Fruit fly (Drosophila melanogaster) whole organism, embryonic: Measurements from ENCODE around the gene CG10996.

Experiments
- Aef1 ChIP-seq: fragments of 200-800 bp; sonication (Bioruptor generic); IDR thresholded peaks from 3 replicates; pipeline ENCODE4 v1.3.6; 2022; ENCODE audit warnings: missing biosample characterization, missing genetic modification characterization
- CG10147 ChIP-seq: fragments of 200-800 bp; sonication (Bioruptor generic); optimal IDR thresholded peaks from 2 replicates; lab custom pipeline; 2019; ENCODE audit warnings: missing biosample characterization, mild to moderate bottlenecking, missing genetic modification characterization, moderate library complexity
- CG11093 ChIP-seq: fragments of 200-800 bp; sonication (Bioruptor generic); IDR thresholded peaks from 3 replicates; pipeline ENCODE4 v1.3.6; 2022; ENCODE audit warnings: missing biosample characterization, missing genetic modification characterization
- CG11723 ChIP-seq: fragments of 200-800 bp; sonication (Bioruptor generic); optimal IDR thresholded peaks from 2 replicates; lab custom pipeline; 2017; ENCODE audit warnings: missing biosample characterization, mild to moderate bottlenecking, missing genetic modification characterization
- CG12155 ChIP-seq: fragments of 200-800 bp; sonication (Bioruptor generic); optimal IDR thresholded peaks from 3 replicates; lab custom pipeline; 2016; ENCODE audit warnings: missing biosample characterization, missing genetic modification characterization
- CG13123 ChIP-seq: fragments of 200-800 bp; sonication (Bioruptor generic); optimal IDR thresholded peaks from 2 replicates; lab custom pipeline; 2016; ENCODE audit warnings: missing biosample characterization, missing genetic modification characterization
- CG14014 ChIP-seq: fragments of 200-800 bp; sonication (Bioruptor generic); IDR thresholded peaks from 2 replicates; pipeline ENCODE4 v1.3.6; 2022; ENCODE audit warnings: missing biosample characterization, missing genetic modification characterization
- CG14710 ChIP-seq: fragments of 200-800 bp; sonication (Bioruptor generic); optimal IDR thresholded peaks from 3 replicates; lab custom pipeline; 2019; ENCODE audit warnings: missing biosample characterization, mild to moderate bottlenecking, missing genetic modification characterization, moderate library complexity
- CG14965 ChIP-seq: fragments of 200-800 bp; sonication (Bioruptor generic); optimal IDR thresholded peaks from 2 replicates; lab custom pipeline; 2016; ENCODE audit warnings: missing biosample characterization, missing genetic modification characterization, borderline replicate concordance
- CG15073 ChIP-seq: fragments of 200-800 bp; sonication (Bioruptor generic); optimal IDR thresholded peaks from 2 replicates; lab custom pipeline; 2016; ENCODE audit warnings: missing biosample characterization, missing genetic modification characterization
- CG1602 ChIP-seq: fragments of 200-800 bp; sonication (Bioruptor generic); optimal IDR thresholded peaks from 3 replicates; lab custom pipeline; 2016; ENCODE audit warnings: missing biosample characterization, missing genetic modification characterization
- CG1647 ChIP-seq: fragments of 200-800 bp; sonication (Bioruptor generic); optimal IDR thresholded peaks from 3 replicates; lab custom pipeline; 2016; ENCODE audit warnings: missing biosample characterization, missing genetic modification characterization
- CG17359 ChIP-seq: fragments of 200-800 bp; sonication (Bioruptor generic); optimal IDR thresholded peaks from 3 replicates; lab custom pipeline; 2018; ENCODE audit warnings: missing biosample characterization, mild to moderate bottlenecking, missing genetic modification characterization, moderate library complexity
- CG17568 ChIP-seq: fragments of 200-800 bp; sonication (Bioruptor generic); optimal IDR thresholded peaks from 2 replicates; lab custom pipeline; 2018; ENCODE audit warnings: missing biosample characterization, mild to moderate bottlenecking, missing genetic modification characterization, moderate library complexity
- CG17802 ChIP-seq: fragments of 200-800 bp; sonication (Bioruptor generic); optimal IDR thresholded peaks from 2 replicates; lab custom pipeline; 2018; ENCODE audit warnings: missing biosample characterization, mild to moderate bottlenecking, missing genetic modification characterization, moderate library complexity
- CG18764 ChIP-seq: fragments of 200-800 bp; sonication (Bioruptor generic); optimal IDR thresholded peaks from 3 replicates; lab custom pipeline; 2016; ENCODE audit warnings: missing biosample characterization, missing genetic modification characterization
- CG3847 ChIP-seq: fragments of 200-800 bp; sonication (Bioruptor generic); IDR thresholded peaks from 2 replicates; pipeline ENCODE4 v1.3.6; 2022; ENCODE audit warnings: missing biosample characterization, missing genetic modification characterization
- CG4282 ChIP-seq: fragments of 200-800 bp; sonication (Bioruptor generic); optimal IDR thresholded peaks from 2 replicates; lab custom pipeline; 2016; ENCODE audit warnings: missing biosample characterization, missing genetic modification characterization
- CG4730 ChIP-seq: fragments of 200-800 bp; sonication (Bioruptor generic); IDR thresholded peaks from 2 replicates; pipeline ENCODE4 v1.3.6; 2022; ENCODE audit warnings: missing biosample characterization, missing genetic modification characterization
- CG6683 ChIP-seq: fragments of 200-800 bp; sonication (Bioruptor generic); optimal IDR thresholded peaks from 2 replicates; lab custom pipeline; 2017; ENCODE audit warnings: missing biosample characterization, mild to moderate bottlenecking, missing genetic modification characterization, missing genetic modification reagents
- CG6854 ChIP-seq: fragments of 200-800 bp; sonication (Bioruptor generic); optimal IDR thresholded peaks from 3 replicates; lab custom pipeline; 2017; ENCODE audit warnings: missing biosample characterization, mild to moderate bottlenecking, missing genetic modification characterization
- CG7271 ChIP-seq: fragments of 200-800 bp; sonication (Bioruptor generic); optimal IDR thresholded peaks from 2 replicates; lab custom pipeline; 2018; ENCODE audit warnings: missing biosample characterization, mild to moderate bottlenecking, missing genetic modification characterization, moderate library complexity
- CG7372 ChIP-seq: fragments of 200-800 bp; sonication (Bioruptor generic); IDR thresholded peaks from 2 replicates; pipeline ENCODE4 v1.3.6; 2022; ENCODE audit warnings: missing biosample characterization, missing genetic modification characterization
- CG7839 ChIP-seq: fragments of 200-800 bp; sonication (Bioruptor generic); optimal IDR thresholded peaks from 3 replicates; lab custom pipeline; 2018; ENCODE audit warnings: missing biosample characterization, mild to moderate bottlenecking, missing genetic modification characterization, moderate library complexity
- D19B ChIP-seq: fragments of 200-800 bp; sonication (Bioruptor generic); optimal IDR thresholded peaks from 2 replicates; lab custom pipeline; 2017; ENCODE audit warnings: missing biosample characterization, mild to moderate bottlenecking, missing genetic modification characterization
- Dref ChIP-seq: fragments of 200-800 bp; sonication (Bioruptor generic); IDR thresholded peaks from 2 replicates; pipeline ENCODE4 v1.3.6; 2022; ENCODE audit warnings: missing biosample characterization, missing genetic modification characterization
- E2f1 ChIP-seq: fragments of 200-800 bp; sonication (Bioruptor generic); IDR thresholded peaks from 2 replicates; pipeline ENCODE4 v1.3.6; 2022; ENCODE audit warnings: missing biosample characterization, missing genetic modification characterization
- Ets65A ChIP-seq: fragments of 200-800 bp; sonication (Bioruptor generic); peaks from one replicate; lab custom pipeline; 2016; ENCODE audit warnings: missing biosample characterization, missing genetic modification characterization
- Gsc ChIP-seq: fragments of 200-800 bp; sonication (Bioruptor generic); IDR thresholded peaks from 2 replicates; pipeline ENCODE4 v1.3.6; 2022; ENCODE audit warnings: missing biosample characterization, missing genetic modification characterization
- Hmx ChIP-seq: fragments of 200-800 bp; sonication (Bioruptor generic); optimal IDR thresholded peaks from 2 replicates; lab custom pipeline; 2016; ENCODE audit warnings: missing biosample characterization, missing genetic modification characterization
- Max ChIP-seq: fragments of 200-800 bp; sonication (Bioruptor generic); optimal IDR thresholded peaks from 2 replicates; lab custom pipeline; 2016; ENCODE audit warnings: missing biosample characterization, mild to moderate bottlenecking, missing genetic modification characterization
- ac ChIP-seq: fragments of 200-800 bp; sonication (Bioruptor generic); optimal IDR thresholded peaks from 3 replicates; lab custom pipeline; 2017; ENCODE audit warnings: missing biosample characterization, mild to moderate bottlenecking, missing genetic modification characterization
- aop ChIP-seq: fragments of 200-800 bp; sonication (Bioruptor generic); IDR thresholded peaks from 2 replicates; pipeline ENCODE4 v1.3.6; 2022; ENCODE audit warnings: missing biosample characterization, missing genetic modification characterization
- ato ChIP-seq: fragments of 200-800 bp; sonication (Bioruptor generic); IDR thresholded peaks from 2 replicates; pipeline ENCODE4 v1.3.6; 2022; ENCODE audit warnings: missing biosample characterization, missing genetic modification characterization; ENCODE audit not compliant: partially characterized antibody
- cad ChIP-seq: fragments of >200 bp; optimal IDR thresholded peaks from 2 replicates; lab custom pipeline; 2017; ENCODE audit warnings: missing biosample characterization, missing genetic modification characterization
- chinmo ChIP-seq: fragments of 200-800 bp; sonication (Bioruptor generic); IDR thresholded peaks from 4 replicates; pipeline ENCODE4 v1.3.6; 2022; ENCODE audit warnings: missing biosample characterization, missing genetic modification characterization; ENCODE audit not compliant: partially characterized antibody
- crol ChIP-seq: fragments of 200-800 bp; sonication (Bioruptor generic); IDR thresholded peaks from 2 replicates; pipeline ENCODE4 v1.3.6; 2022; ENCODE audit warnings: missing biosample characterization, missing genetic modification characterization
- dpn ChIP-seq, 2 experiments: fragments of 200-800 bp; sonication (Bioruptor generic); optimal IDR thresholded peaks; 3 replicates each; lab custom pipeline; 2016; ENCODE audit warnings: missing biosample characterization in 2 of 2, missing genetic modification characterization in 2 of 2
- ewg ChIP-seq: fragments of 200-800 bp; sonication (Bioruptor generic); optimal IDR thresholded peaks from 3 replicates; lab custom pipeline; 2017; ENCODE audit warnings: mild to moderate bottlenecking, missing biosample characterization, missing genetic modification reagents, missing genetic modification characterization
- fd96Cb ChIP-seq: fragments of 200-800 bp; sonication (Bioruptor generic); optimal IDR thresholded peaks from 2 replicates; lab custom pipeline; 2018; ENCODE audit warnings: missing biosample characterization, mild to moderate bottlenecking, missing genetic modification characterization, moderate library complexity
- fu2 ChIP-seq: fragments of 200-800 bp; sonication (Bioruptor generic); optimal IDR thresholded peaks from 2 replicates; lab custom pipeline; 2016; ENCODE audit warnings: missing biosample characterization, missing genetic modification characterization
- ham ChIP-seq: fragments of 200-800 bp; sonication (Bioruptor generic); IDR thresholded peaks from 2 replicates; pipeline ENCODE4 v1.3.6; 2022; ENCODE audit warnings: missing biosample characterization, missing genetic modification characterization
- kay ChIP-seq: fragments of 200-800 bp; sonication (Bioruptor generic); optimal IDR thresholded peaks from 2 replicates; lab custom pipeline; 2016; ENCODE audit warnings: missing biosample characterization, missing genetic modification characterization
- lilli ChIP-seq: fragments of 200-800 bp; sonication (Bioruptor generic); optimal IDR thresholded peaks from 3 replicates; lab custom pipeline; 2016; ENCODE audit warnings: missing biosample characterization, missing genetic modification characterization
- nau ChIP-seq: fragments of 200-800 bp; sonication (Bioruptor generic); optimal IDR thresholded peaks from 3 replicates; lab custom pipeline; 2017; ENCODE audit warnings: missing biosample characterization, mild to moderate bottlenecking, missing genetic modification characterization, missing genetic modification reagents
- odd ChIP-seq: fragments of 200-800 bp; sonication (Bioruptor generic); optimal IDR thresholded peaks from 2 replicates; lab custom pipeline; 2017; ENCODE audit warnings: missing biosample characterization, mild to moderate bottlenecking, missing genetic modification characterization
- sens-2 ChIP-seq: fragments of 200-800 bp; sonication (Bioruptor generic); IDR thresholded peaks from 2 replicates; pipeline ENCODE4 v1.3.6; 2022; ENCODE audit warnings: missing biosample characterization, missing genetic modification characterization
- so ChIP-seq: fragments of 200-800 bp; sonication (Bioruptor generic); IDR thresholded peaks from 3 replicates; pipeline ENCODE4 v1.3.6; 2022; ENCODE audit warnings: missing biosample characterization, missing genetic modification characterization
- sug ChIP-seq: fragments of 200-800 bp; optimal IDR thresholded peaks from 2 replicates; lab custom pipeline; 2019; ENCODE audit warnings: missing biosample characterization, mild to moderate bottlenecking, missing genetic modification characterization, moderate library complexity
- tio ChIP-seq: fragments of 200-800 bp; sonication (Bioruptor generic); optimal IDR thresholded peaks from 2 replicates; lab custom pipeline; 2017; ENCODE audit warnings: missing biosample characterization, missing genetic modification characterization, inconsistent platforms
- zfh2 ChIP-seq: fragments of 200-800 bp; sonication (Bioruptor generic); optimal IDR thresholded peaks from 2 replicates; lab custom pipeline; 2016; ENCODE audit warnings: missing biosample characterization, missing genetic modification characterization

CG10996 gene

DNA sequence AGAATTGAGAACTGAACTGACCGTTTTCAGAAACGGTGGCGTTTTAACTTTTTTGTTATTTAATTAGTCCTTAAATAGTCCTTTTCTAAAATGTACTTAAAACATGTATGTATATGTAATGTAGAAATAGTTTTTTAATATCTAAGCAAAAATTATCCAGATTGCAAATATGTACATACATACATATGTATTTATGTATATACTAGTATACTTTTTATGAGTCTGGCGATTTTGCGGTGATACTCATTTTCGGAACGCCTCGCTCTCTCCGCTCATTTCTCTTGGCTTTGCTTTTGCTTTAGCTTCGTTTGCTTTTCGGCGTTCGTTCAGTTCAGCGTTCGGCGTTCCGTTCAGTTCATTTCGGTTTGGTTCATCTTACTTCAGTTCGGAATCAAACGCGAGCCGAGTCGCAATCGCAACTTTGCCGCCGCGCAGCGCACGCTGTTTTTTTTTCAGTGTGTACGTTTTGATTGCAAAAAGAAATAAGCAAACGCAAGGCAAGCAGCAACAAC lies 35.0 kb downstream of the CG10996 start, which contains the start of gene rdgB (continued):
- TF ChIP-seq dpn (GFP tag; optimal IDR thresholded peaks at IDR 0.05; lab: Kevin White, UChicago) (peak; percentile 32 to 75), sens-2 (GFP tag; lab: Robert Waterston, UW) (no peak), CG13123 (peak; percentile 40), chinmo (GFP tag; lab: Robert Waterston, UW) (peak; percentile 79; the same call in 3 of the 4 replicates), ham (GFP tag; lab: Robert Waterston, UW) (no peak), nau (GFP tag; lab: Kevin White, UChicago) (peak; percentile 70), CG14014 (peak; percentile 52), CG7839 (tag; lab: Kevin White, UChicago) (peak; percentile 90), Dref (no peak), Aef1 (GFP tag; lab: Robert Waterston, UW) (peak; percentile 67), CG7271 (tag; lab: Kevin White, UChicago) (no peak), CG17802 (tag; lab: Kevin White, UChicago) (no peak), CG12155 (peak; percentile 59), ac (GFP tag; lab: Kevin White, UChicago) (no peak), CG6683 (GFP tag; lab: Kevin White, UChicago) (peak; percentile 31), kay (GFP tag; lab: Kevin White, UChicago) (no peak), Hmx (GFP tag; lab: Kevin White, UChicago) (peak; percentile 44), aop (no peak), tio (peak; percentile 67), fu2 (GFP tag; lab: Kevin White, UChicago) (no peak), lilli (GFP tag; lab: Kevin White, UChicago) (peak; percentile 67), CG1647 (no peak), E2f1 (GFP tag; lab: Robert Waterston, UW) (peak; percentile 76), CG17568 (peak; percentile 10), CG15073 (no peak), D19B (GFP tag; lab: Kevin White, UChicago) (peak; percentile 57), cad (no peak), CG1602 (GFP tag; lab: Kevin White, UChicago) (peak; percentile 75), zfh2 (GFP tag; lab: Kevin White, UChicago) (peak; percentile 58), Ets65A (peak; percentile 89), ewg (GFP tag; lab: Kevin White, UChicago) (peak; percentile 85), CG11723 (GFP tag; lab: Kevin White, UChicago) (peak; percentile 72), CG10147 (peak; percentile 78), CG4730 (GFP tag; lab: Robert Waterston, UW) (0 out of 2 replicates have a peak, but pooled peaks have one; percentile 8), odd (GFP tag; lab: Kevin White, UChicago) (peak; percentile 72), CG6854 (no peak), sug (tag; lab: Kevin White, UChicago) (peak; percentile 85), so (peak; percentile 62; the same call in 2 of the 3 replicates), Gsc (0 out of 2 replicates have a peak, but pooled peaks have one; percentile 29), CG7372 (GFP tag; lab: Robert Waterston, UW) (peak; percentile 68), CG14965 (GFP tag; lab: Kevin White, UChicago) (no peak), Max (GFP tag; lab: Kevin White, UChicago) (peak; percentile 48), CG11093 (GFP tag; lab: Robert Waterston, UW) (peak; percentile 60; the same call in 2 of the 3 replicates), CG4282 (no peak), CG3847 (GFP tag; lab: Robert Waterston, UW) (peak; percentile 70), ato (GFP tag; lab: Robert Waterston, UW) (no peak), fd96Cb (tag; lab: Kevin White, UChicago) (peak; percentile 82), CG17359 (tag; lab: Kevin White, UChicago) (peak; percentile 80), crol (GFP tag; lab: Robert Waterston, UW) (no peak), CG18764 (no peak), CG14710 (tag; lab: Kevin White, UChicago) (peak; percentile 70)
